Worm (Caenorhabditis elegans) whole organism, L3 larva: ENCODE data around the gene taf-9.

Experiments
- R02D3.7 ChIP-seq: fragments of 150-350 bp; optimal IDR thresholded peaks from 2 replicates; lab custom pipeline; 2014; ENCODE audit warnings: missing biosample characterization, missing genetic modification characterization
- aly-2 ChIP-seq: fragments of 150-350 bp; optimal IDR thresholded peaks from 2 replicates; lab custom pipeline; 2014; ENCODE audit warnings: missing biosample characterization, missing genetic modification characterization
- ama-1 ChIP-seq: fragments of 150-350 bp; optimal IDR thresholded peaks from 2 replicates; lab custom pipeline; 2018
- ceh-16 ChIP-seq: sonication (generic microtip); optimal IDR thresholded peaks from 2 replicates; lab custom pipeline; 2017; ENCODE audit warnings: missing biosample characterization, missing genetic modification characterization
- ceh-28 ChIP-seq: fragments of 150-350 bp; optimal IDR thresholded peaks from 2 replicates; lab custom pipeline; 2014; ENCODE audit warnings: missing biosample characterization, missing genetic modification reagents, missing genetic modification characterization
- ceh-82 ChIP-seq: fragments of 150-350 bp; optimal IDR thresholded peaks from 2 replicates; lab custom pipeline; 2014; ENCODE audit warnings: missing biosample characterization, missing genetic modification characterization
- ceh-9 ChIP-seq: sonication (generic microtip); optimal IDR thresholded peaks from 2 replicates; lab custom pipeline; 2018; ENCODE audit warnings: missing biosample characterization, missing genetic modification characterization
- egl-27 ChIP-seq: sonication (generic microtip); optimal IDR thresholded peaks from 4 replicates; lab custom pipeline; 2017; ENCODE audit warnings: missing biosample characterization, missing genetic modification reagents, missing genetic modification characterization
- egl-5 ChIP-seq: fragments of 150-350 bp; optimal IDR thresholded peaks from 2 replicates; lab custom pipeline; 2017; ENCODE audit warnings: missing biosample characterization, missing genetic modification reagents, missing genetic modification characterization, inconsistent platforms
- elt-1 ChIP-seq: fragments of 150-350 bp; optimal IDR thresholded peaks from 2 replicates; lab custom pipeline; 2014; ENCODE audit warnings: missing biosample characterization, missing genetic modification characterization
- elt-2 ChIP-seq: sonication (generic microtip); optimal IDR thresholded peaks from 2 replicates; lab custom pipeline; 2016; ENCODE audit warnings: missing genetic modification reagents, mild to moderate bottlenecking, missing genetic modification characterization, missing compliant biosample characterization
- elt-3 ChIP-seq, 3 experiments: fragments of 150-350 bp in 1 of 3; sonication (generic microtip) in 2 of 3; optimal IDR thresholded peaks; 2 replicates in 2 of 3; 4 replicates in 1 of 3; lab custom pipeline; 2014 to 2017; ENCODE audit warnings: missing biosample characterization in 3 of 3, missing genetic modification characterization in 3 of 3
- fos-1 ChIP-seq: fragments of 150-350 bp; optimal IDR thresholded peaks from 2 replicates; lab custom pipeline; 2014; ENCODE audit warnings: missing biosample characterization, missing genetic modification characterization
- jun-1 ChIP-seq: fragments of 150-350 bp; optimal IDR thresholded peaks from 2 replicates; lab custom pipeline; 2014; ENCODE audit warnings: missing biosample characterization, missing genetic modification reagents, missing genetic modification characterization
- lin-15B ChIP-seq: fragments of 150-350 bp; optimal IDR thresholded peaks from 2 replicates; lab custom pipeline; 2014; ENCODE audit warnings: missing biosample characterization, missing genetic modification characterization
- lsy-12 ChIP-seq: sonication (generic microtip); optimal IDR thresholded peaks from 2 replicates; lab custom pipeline; 2016; ENCODE audit warnings: mild to moderate bottlenecking, missing genetic modification characterization, missing compliant biosample characterization
- nfya-1 ChIP-seq: sonication (generic microtip); optimal IDR thresholded peaks from 2 replicates; lab custom pipeline; 2017; ENCODE audit warnings: missing genetic modification characterization, mild to moderate bottlenecking, missing compliant biosample characterization, antibody characterized with exemption, moderate library complexity; ENCODE audit not compliant: insufficient read depth
- nhr-11 ChIP-seq: fragments of 150-350 bp; optimal IDR thresholded peaks from 2 replicates; lab custom pipeline; 2014; ENCODE audit warnings: missing biosample characterization, missing genetic modification characterization
- nhr-237 ChIP-seq: fragments of 150-350 bp; optimal IDR thresholded peaks from 2 replicates; lab custom pipeline; 2014; ENCODE audit warnings: missing biosample characterization, missing genetic modification characterization
- nhr-25 ChIP-seq: sonication (generic microtip); optimal IDR thresholded peaks from 2 replicates; lab custom pipeline; 2017; ENCODE audit warnings: missing biosample characterization, missing genetic modification characterization
- nhr-28 ChIP-seq: fragments of 150-350 bp; optimal IDR thresholded peaks from 2 replicates; lab custom pipeline; 2014; ENCODE audit warnings: missing biosample characterization, missing genetic modification characterization
- nhr-43 ChIP-seq: sonication (generic microtip); optimal IDR thresholded peaks from 2 replicates; lab custom pipeline; 2016; ENCODE audit warnings: mild to moderate bottlenecking, missing genetic modification characterization, missing compliant biosample characterization; ENCODE audit not compliant: poor library complexity, severe bottlenecking
- nhr-76 ChIP-seq: fragments of 150-350 bp; sonication (generic microtip); optimal IDR thresholded peaks from 5 replicates; lab custom pipeline; 2014; ENCODE audit warnings: missing biosample characterization, missing genetic modification characterization
- nhr-77 ChIP-seq: fragments of 150-350 bp; optimal IDR thresholded peaks from 2 replicates; lab custom pipeline; 2014; ENCODE audit warnings: missing biosample characterization, missing genetic modification characterization
- pha-4 ChIP-seq: fragments of 150-350 bp; optimal IDR thresholded peaks from 2 replicates; lab custom pipeline; 2014; ENCODE audit warnings: missing biosample characterization, missing genetic modification reagents, missing genetic modification characterization
- pqm-1 ChIP-seq: fragments of 150-350 bp; optimal IDR thresholded peaks from 2 replicates; lab custom pipeline; 2017; ENCODE audit warnings: missing biosample characterization, missing genetic modification characterization, inconsistent platforms
- sea-2 ChIP-seq: fragments of 150-350 bp; sonication (generic microtip); optimal IDR thresholded peaks from 4 replicates; lab custom pipeline; 2014; ENCODE audit warnings: missing biosample characterization, missing genetic modification reagents, missing genetic modification characterization
- skn-1 ChIP-seq: fragments of 150-350 bp; optimal IDR thresholded peaks from 2 replicates; lab custom pipeline; 2014; ENCODE audit warnings: missing biosample characterization, missing genetic modification characterization
- snpc-4 ChIP-seq: fragments of 150-350 bp; optimal IDR thresholded peaks from 2 replicates; lab custom pipeline; 2014; ENCODE audit warnings: missing biosample characterization, missing genetic modification characterization
- tbx-2 ChIP-seq: sonication (generic microtip); optimal IDR thresholded peaks from 2 replicates; lab custom pipeline; 2016; ENCODE audit warnings: mild to moderate bottlenecking, missing genetic modification characterization, missing compliant biosample characterization
- ztf-4 ChIP-seq: fragments of 150-350 bp; optimal IDR thresholded peaks from 2 replicates; lab custom pipeline; 2014; ENCODE audit warnings: missing biosample characterization, missing genetic modification characterization

Gene taf-9

ce11 chrIII:13600254-13600653 is 23.8 kb upstream of the taf-9 start:
- no peak for TF ChIP-seq nhr-43 (tag; lab: Kevin White, UChicago)
- TF ChIP-seq elt-2 (tag; lab: Kevin White, UChicago), result no peak
- TF ChIP-seq nfya-1 (tag; lab: Kevin White, UChicago), result no peak
- TF ChIP-seq snpc-4 (tag; lab: Kevin White, UChicago), result no peak
- TF ChIP-seq elt-1, result no peak
- no peak for TF ChIP-seq skn-1

ce11 chrIII:13604834-13605233 is 19.2 kb upstream of the taf-9 start:
- TF ChIP-seq pha-4 (tag; lab: Kevin White, UChicago) (no peak), tbx-2 (tag; lab: Kevin White, UChicago) (no peak), nhr-28 (tag; lab: Kevin White, UChicago) (no peak), sea-2 (GFP tag; lab: Kevin White, UChicago) (no peak), R02D3.7 (no peak), pqm-1 (no peak), jun-1 (no peak), nhr-237 (tag; lab: Kevin White, UChicago) (no peak), nhr-11 (tag; lab: Kevin White, UChicago) (no peak), fos-1 (tag; lab: Kevin White, UChicago) (no peak), ceh-16 (tag; lab: Kevin White, UChicago) (no peak), ceh-82 (tag; lab: Kevin White, UChicago) (no peak), lsy-12 (tag; lab: Kevin White, UChicago) (no peak), ceh-9 (tag; lab: Kevin White, UChicago) (no peak), elt-2 (tag; lab: Kevin White, UChicago) (no peak), nhr-77 (tag; lab: Kevin White, UChicago) (no peak)

- TF ChIP-seq ama-1 (lab: Kevin White, UChicago), result no peak
- TF ChIP-seq jun-1, result peak; percentile 48
- TF ChIP-seq elt-2 (tag; lab: Kevin White, UChicago), result peak; percentile 97
- TF ChIP-seq ztf-4 (tag; lab: Kevin White, UChicago), result no peak
- TF ChIP-seq pqm-1, result peak; percentile 98
- peak; percentile 62 for TF ChIP-seq pha-4 (tag; lab: Kevin White, UChicago)
- TF ChIP-seq skn-1, result peak; percentile 8
These were observed 18.0 kb upstream of the taf-9 start, which contains the start of gene act-5 for ce11 chrIII:13606016-13606530. Gene act-5, minus strand, starts transcription at chrIII:13606066.

- TF ChIP-seq elt-2 (tag; lab: Kevin White, UChicago) (peak; percentile 51), egl-27 (tag; lab: Kevin White, UChicago) (no peak), aly-2 (tag; lab: Kevin White, UChicago) (no peak), pqm-1 (peak; percentile 56), nhr-76 (tag; lab: Kevin White, UChicago) (no peak), ceh-28 (tag; lab: Kevin White, UChicago) (no peak), nhr-25 (tag; lab: Kevin White, UChicago) (no peak), nfya-1 (tag; lab: Kevin White, UChicago) (no peak)
These were observed 17.2 kb upstream of the taf-9 start for ce11 chrIII:13606865-13607264.

ce11 chrIII:13607833-13608232 is 16.2 kb upstream of the taf-9 start, which contains the start of gene shpk-1:
Gene shpk-1, plus strand, starts transcription at chrIII:13608020.
- TF ChIP-seq pqm-1 (peak; percentile 95), pha-4 (tag; lab: Kevin White, UChicago) (peak; percentile 17), jun-1 (peak; percentile 43), lin-15B (tag; lab: Kevin White, UChicago) (no peak), elt-2 (tag; lab: Kevin White, UChicago) (peak; percentile 95)

ce11 chrIII:13614206-13614605 is 9.9 kb upstream of the taf-9 start:
- no peak for TF ChIP-seq nhr-25 (tag; lab: Kevin White, UChicago)
- TF ChIP-seq elt-3 (tag; optimal IDR thresholded peaks at IDR 0.05; lab: Kevin White, UChicago), result no peak
- peak; percentile 24 for TF ChIP-seq ama-1 (lab: Kevin White, UChicago)
- no peak for TF ChIP-seq egl-5 (tag; lab: Kevin White, UChicago)
- TF ChIP-seq, all 47 proteins: peak for 1
